Worm (Caenorhabditis elegans): ENCODE data around the gene rml-1.

DNA sequence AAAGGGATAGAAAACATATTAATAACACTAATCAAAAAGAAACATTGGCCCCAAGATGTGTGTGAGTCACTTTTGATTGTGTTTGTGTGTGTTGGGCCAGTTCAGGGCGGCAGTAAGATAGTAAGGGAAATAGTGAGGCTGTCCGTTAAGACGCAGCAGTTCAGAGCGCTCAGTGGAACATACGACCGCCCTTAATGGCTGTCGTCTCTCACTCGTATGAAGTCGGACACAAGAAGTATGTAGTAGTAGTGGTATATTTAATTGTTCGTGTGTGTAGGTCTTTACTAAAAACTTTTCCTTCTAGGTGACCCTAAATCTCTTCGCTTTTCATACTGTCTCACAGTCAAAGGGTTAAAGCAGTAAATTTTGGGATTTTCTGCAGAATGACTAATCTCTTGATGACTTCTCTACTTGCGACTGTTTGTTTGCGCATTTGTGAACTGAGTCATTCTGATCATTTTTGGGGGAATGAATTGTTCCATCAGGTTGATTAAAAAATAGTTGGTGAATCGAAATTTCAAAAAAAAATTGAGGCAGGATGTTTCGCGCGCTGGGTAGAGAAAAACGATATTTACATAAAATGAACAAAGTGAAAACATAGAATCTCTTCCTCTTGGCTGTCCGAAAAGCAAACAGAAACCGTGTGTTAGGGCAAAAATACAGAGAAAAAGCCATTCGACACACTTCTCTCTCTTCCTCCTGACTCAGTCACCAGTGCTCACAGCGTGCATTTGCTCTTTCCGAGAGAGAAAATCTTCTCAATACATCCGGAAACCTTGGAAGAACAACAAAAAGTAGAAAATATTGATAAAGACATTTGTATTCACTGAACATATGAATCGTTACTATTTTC is 4.4 kb downstream of the rml-1 start:
- no peak for TF ChIP-seq him-1 (tag; optimal IDR thresholded peaks at IDR 0.05)
- no peak for TF ChIP-seq dao-5 (tag; optimal IDR thresholded peaks at IDR 0.05)

Data from whole organism, L4/young adult.